Fruit fly (Drosophila melanogaster) whole organism, embryonic: ENCODE results near the gene CG18661.

Source experiments
- ATbp ChIP-seq: fragments of 200-800 bp; sonication (Bioruptor generic); optimal IDR thresholded peaks from 2 replicates; lab custom pipeline; 2017; ENCODE audit warnings: missing biosample characterization, mild to moderate bottlenecking, missing genetic modification characterization, missing genetic modification reagents
- C15 ChIP-seq: fragments of 200-800 bp; sonication (Bioruptor generic); IDR thresholded peaks from 3 replicates; pipeline ENCODE4 v1.3.6; 2022; ENCODE audit warnings: missing biosample characterization, missing genetic modification characterization
- CG12744 ChIP-seq: fragments of 200-800 bp; sonication (Bioruptor generic); optimal IDR thresholded peaks from 2 replicates; lab custom pipeline; 2016; ENCODE audit warnings: missing biosample characterization, missing genetic modification characterization
- CG12942 ChIP-seq: fragments of 200-800 bp; sonication (Bioruptor generic); optimal IDR thresholded peaks from 3 replicates; lab custom pipeline; 2016; ENCODE audit warnings: missing biosample characterization, missing genetic modification characterization
- CG14441 ChIP-seq: fragments of 200-800 bp; sonication (Bioruptor generic); IDR thresholded peaks from 2 replicates; pipeline ENCODE4 v1.3.6; 2022; ENCODE audit warnings: missing biosample characterization, missing genetic modification characterization
- CG1602 ChIP-seq: fragments of 200-800 bp; sonication (Bioruptor generic); optimal IDR thresholded peaks from 3 replicates; lab custom pipeline; 2016; ENCODE audit warnings: missing biosample characterization, missing genetic modification characterization
- CG1603 ChIP-seq: fragments of 200-800 bp; sonication (Bioruptor generic); optimal IDR thresholded peaks from 2 replicates; lab custom pipeline; 2019; ENCODE audit warnings: missing biosample characterization, mild to moderate bottlenecking, missing genetic modification characterization, moderate library complexity
- CG18476 ChIP-seq: fragments of 200-800 bp; sonication (Bioruptor generic); optimal IDR thresholded peaks from 2 replicates; lab custom pipeline; 2016; ENCODE audit warnings: missing biosample characterization, mild to moderate bottlenecking, missing genetic modification characterization
- CG18599 ChIP-seq: fragments of 200-800 bp; sonication (Bioruptor generic); optimal IDR thresholded peaks from 3 replicates; lab custom pipeline; 2017; ENCODE audit warnings: missing biosample characterization, missing genetic modification characterization, mild to moderate bottlenecking, moderate library complexity, missing genetic modification reagents
- CG2199 ChIP-seq: fragments of 200-800 bp; sonication (Bioruptor generic); IDR thresholded peaks from 3 replicates; pipeline ENCODE4 v1.3.6; 2022; ENCODE audit warnings: missing biosample characterization, missing genetic modification characterization
- CG2712 ChIP-seq: fragments of 200-800 bp; optimal IDR thresholded peaks from 3 replicates; lab custom pipeline; 2019; ENCODE audit warnings: missing biosample characterization, mild to moderate bottlenecking, missing genetic modification characterization, moderate library complexity
- CG30403 ChIP-seq: fragments of 200-800 bp; sonication (Bioruptor generic); optimal IDR thresholded peaks from 3 replicates; lab custom pipeline; 2016; ENCODE audit warnings: missing biosample characterization, missing genetic modification characterization
- CG4282 ChIP-seq: fragments of 200-800 bp; sonication (Bioruptor generic); optimal IDR thresholded peaks from 2 replicates; lab custom pipeline; 2016; ENCODE audit warnings: missing biosample characterization, missing genetic modification characterization
- CG4424 ChIP-seq: fragments of 200-800 bp; sonication (Bioruptor generic); optimal IDR thresholded peaks from 3 replicates; lab custom pipeline; 2016; ENCODE audit warnings: missing biosample characterization, missing genetic modification characterization
- CG4730 ChIP-seq: fragments of 200-800 bp; sonication (Bioruptor generic); IDR thresholded peaks from 2 replicates; pipeline ENCODE4 v1.3.6; 2022; ENCODE audit warnings: missing biosample characterization, missing genetic modification characterization
- CG6683 ChIP-seq: fragments of 200-800 bp; sonication (Bioruptor generic); optimal IDR thresholded peaks from 2 replicates; lab custom pipeline; 2017; ENCODE audit warnings: missing biosample characterization, mild to moderate bottlenecking, missing genetic modification characterization, missing genetic modification reagents
- CG7786 ChIP-seq: fragments of 200-800 bp; sonication (Bioruptor generic); optimal IDR thresholded peaks from 2 replicates; lab custom pipeline; 2016; ENCODE audit warnings: missing biosample characterization, missing genetic modification characterization
- CG8478 ChIP-seq: fragments of >200 bp; optimal IDR thresholded peaks from 2 replicates; lab custom pipeline; 2018
- CG8924 ChIP-seq: fragments of 200-800 bp; optimal IDR thresholded peaks from 3 replicates; lab custom pipeline; 2019; ENCODE audit warnings: missing biosample characterization, mild to moderate bottlenecking, missing genetic modification characterization, moderate library complexity
- CG9609 ChIP-seq: fragments of 200-800 bp; sonication (Bioruptor generic); optimal IDR thresholded peaks from 3 replicates; lab custom pipeline; 2016; ENCODE audit warnings: missing biosample characterization, missing genetic modification characterization
- CG9797 ChIP-seq: fragments of 200-800 bp; sonication (Bioruptor generic); optimal IDR thresholded peaks from 3 replicates; lab custom pipeline; 2018; ENCODE audit warnings: missing biosample characterization, mild to moderate bottlenecking, missing genetic modification characterization
- CG9876 ChIP-seq: fragments of 200-800 bp; sonication (Bioruptor generic); optimal IDR thresholded peaks from 2 replicates; lab custom pipeline; 2016; ENCODE audit warnings: missing biosample characterization, missing genetic modification characterization
- Dip3 ChIP-seq: fragments of 200-800 bp; sonication (Bioruptor generic); optimal IDR thresholded peaks from 3 replicates; lab custom pipeline; 2016; ENCODE audit warnings: missing biosample characterization, missing genetic modification characterization
- Fer2 ChIP-seq: fragments of 200-800 bp; sonication (Bioruptor generic); optimal IDR thresholded peaks from 2 replicates; lab custom pipeline; 2018; ENCODE audit warnings: missing biosample characterization, mild to moderate bottlenecking, missing genetic modification characterization, moderate library complexity
- HHEX ChIP-seq: fragments of 200-800 bp; sonication (Bioruptor generic); optimal IDR thresholded peaks from 3 replicates; lab custom pipeline; 2017; ENCODE audit warnings: missing biosample characterization, mild to moderate bottlenecking, missing genetic modification characterization, missing genetic modification reagents
- Hey ChIP-seq: fragments of 200-800 bp; sonication (Bioruptor generic); optimal IDR thresholded peaks from 3 replicates; lab custom pipeline; 2018; ENCODE audit warnings: missing biosample characterization, mild to moderate bottlenecking, missing genetic modification characterization
- Hr39 ChIP-seq: fragments of >200 bp; optimal IDR thresholded peaks from 2 replicates; lab custom pipeline; 2017
- MTF-1 ChIP-seq: fragments of 200-800 bp; sonication (Bioruptor generic); optimal IDR thresholded peaks from 2 replicates; lab custom pipeline; 2018; ENCODE audit warnings: missing biosample characterization, mild to moderate bottlenecking, missing genetic modification characterization, borderline replicate concordance
- NC2α ChIP-seq: fragments of 200-800 bp; sonication (Bioruptor generic); optimal IDR thresholded peaks from 2 replicates; lab custom pipeline; 2016; ENCODE audit warnings: missing biosample characterization, missing genetic modification characterization
- Nf-YB ChIP-seq: fragments of 200-800 bp; sonication (Bioruptor generic); optimal IDR thresholded peaks from 3 replicates; lab custom pipeline; 2019; ENCODE audit warnings: missing biosample characterization, mild to moderate bottlenecking, missing genetic modification characterization, moderate library complexity
- cato ChIP-seq: fragments of 200-800 bp; sonication (Bioruptor generic); optimal IDR thresholded peaks from 2 replicates; lab custom pipeline; 2016; ENCODE audit warnings: missing biosample characterization, missing genetic modification characterization, borderline replicate concordance
- chm ChIP-seq: fragments of 200-800 bp; sonication (Bioruptor generic); IDR thresholded peaks from 2 replicates; pipeline ENCODE4 v1.3.6; 2022; ENCODE audit warnings: missing biosample characterization, missing genetic modification characterization
- crc ChIP-seq: fragments of 200-800 bp; sonication (Bioruptor generic); optimal IDR thresholded peaks from 2 replicates; lab custom pipeline; 2016; ENCODE audit warnings: missing biosample characterization, missing genetic modification characterization
- dan ChIP-seq: fragments of 200-800 bp; sonication (Bioruptor generic); IDR thresholded peaks from 2 replicates; pipeline ENCODE4 v1.3.6; 2022; ENCODE audit warnings: missing biosample characterization, missing genetic modification characterization
- dimm ChIP-seq: fragments of 200-800 bp; sonication (Bioruptor generic); IDR thresholded peaks from 2 replicates; pipeline ENCODE4 v1.3.6; 2022; ENCODE audit warnings: missing biosample characterization, missing genetic modification characterization
- fd3F ChIP-seq: fragments of 200-800 bp; sonication (Bioruptor generic); optimal IDR thresholded peaks from 2 replicates; lab custom pipeline; 2018; ENCODE audit warnings: missing biosample characterization, mild to moderate bottlenecking, missing genetic modification characterization, moderate library complexity
- gcm ChIP-seq: fragments of 200-800 bp; sonication (Bioruptor generic); optimal IDR thresholded peaks from 2 replicates; lab custom pipeline; 2019; ENCODE audit warnings: missing biosample characterization, mild to moderate bottlenecking, missing genetic modification characterization, moderate library complexity
- gcm2 ChIP-seq: fragments of 200-800 bp; sonication (Bioruptor generic); optimal IDR thresholded peaks from 2 replicates; lab custom pipeline; 2016; ENCODE audit warnings: missing biosample characterization, missing genetic modification characterization
- gfzf ChIP-seq: fragments of 200-800 bp; sonication (Bioruptor generic); optimal IDR thresholded peaks from 2 replicates; lab custom pipeline; 2016; ENCODE audit warnings: missing biosample characterization, mild to moderate bottlenecking, missing genetic modification characterization, moderate library complexity
- insv ChIP-seq, 2 experiments: fragments of 200-800 bp; sonication (Bioruptor generic); optimal IDR thresholded peaks; 3 replicates each; lab custom pipeline; 2016 to 2018; ENCODE audit warnings: missing biosample characterization in 2 of 2, missing genetic modification characterization in 2 of 2
- lmd ChIP-seq: fragments of 200-800 bp; sonication (Bioruptor generic); IDR thresholded peaks from 2 replicates; pipeline ENCODE4 v1.3.6; 2022; ENCODE audit warnings: missing biosample characterization, missing genetic modification characterization
- maf-S ChIP-seq: fragments of 200-800 bp; sonication (Bioruptor generic); optimal IDR thresholded peaks from 2 replicates; lab custom pipeline; 2016; ENCODE audit warnings: missing biosample characterization, missing genetic modification characterization
- nerfin-1 ChIP-seq: fragments of 200-800 bp; sonication (Bioruptor generic); optimal IDR thresholded peaks from 3 replicates; lab custom pipeline; 2019; ENCODE audit warnings: missing biosample characterization, mild to moderate bottlenecking, missing genetic modification characterization, moderate library complexity
- org-1 ChIP-seq: fragments of 200-800 bp; sonication (Bioruptor generic); optimal IDR thresholded peaks from 2 replicates; lab custom pipeline; 2017; ENCODE audit warnings: missing biosample characterization, missing genetic modification characterization
- tna ChIP-seq: fragments of 200-800 bp; sonication (Bioruptor generic); IDR thresholded peaks from 2 replicates; pipeline ENCODE4 v1.3.6; 2022; ENCODE audit warnings: missing biosample characterization, missing genetic modification characterization; ENCODE audit not compliant: partially characterized antibody
- ttk ChIP-seq: fragments of 200-800 bp; sonication (Bioruptor generic); IDR thresholded peaks from 2 replicates; pipeline ENCODE4 v2.1.2; 2022; ENCODE audit warnings: missing biosample characterization, missing genetic modification characterization
- twi ChIP-seq: fragments of 200-800 bp; optimal IDR thresholded peaks from 2 replicates; lab custom pipeline; 2019; ENCODE audit warnings: missing biosample characterization, mild to moderate bottlenecking, missing genetic modification characterization, moderate library complexity
- tx ChIP-seq: fragments of 200-800 bp; sonication (Bioruptor generic); optimal IDR thresholded peaks from 2 replicates; lab custom pipeline; 2016; ENCODE audit warnings: missing biosample characterization, missing genetic modification characterization
- vfl ChIP-seq: fragments of 200-800 bp; sonication (Bioruptor generic); optimal IDR thresholded peaks from 2 replicates; lab custom pipeline; 2016; ENCODE audit warnings: missing biosample characterization, missing genetic modification characterization
- z ChIP-seq: fragments of 200-800 bp; sonication (Bioruptor generic); IDR thresholded peaks from 3 replicates; pipeline ENCODE4 v1.3.6; 2022; ENCODE audit warnings: missing biosample characterization, missing genetic modification characterization

Gene CG18661

dm6 chr2L:8951184-8951934 lies 46.0 kb upstream of the CG18661 start, which contains the start of gene C1GalTA (continued):
- TF ChIP-seq CG14441 (peak; percentile 88), gfzf (GFP tag; lab: Kevin White, UChicago) (no peak), cato (GFP tag; lab: Kevin White, UChicago) (peak; percentile 91), Dip3 (GFP tag; lab: Kevin White, UChicago) (peak; percentile 50), ATbp (GFP tag; lab: Kevin White, UChicago) (peak; percentile 96), MTF-1 (peak; percentile 85), NC2α (no peak), dimm (GFP tag; lab: Robert Waterston, UW) (peak; percentile 77), Hey (peak; percentile 77), z (GFP tag; lab: Robert Waterston, UW) (no peak), vfl (GFP tag; lab: Kevin White, UChicago) (peak; percentile 70), CG8478 (lab: Kevin White, UChicago) (no peak), tna (GFP tag; lab: Robert Waterston, UW) (no peak), Nf-YB (peak; percentile 92), nerfin-1 (tag; lab: Kevin White, UChicago) (peak; percentile 98), lmd (GFP tag; lab: Robert Waterston, UW) (peak; percentile 97), Fer2 (tag; lab: Kevin White, UChicago) (peak; percentile 95), CG2712 (tag; lab: Kevin White, UChicago) (peak; percentile 100), ttk (GFP tag; lab: Robert Waterston, UW) (peak; percentile 96), insv (GFP tag; optimal IDR thresholded peaks at IDR 0.05; lab: Kevin White, UChicago) (peak in 1 of 2 experiments; percentile 69), twi (peak; percentile 98), HHEX (GFP tag; lab: Kevin White, UChicago) (peak; percentile 97), CG8924 (tag; lab: Kevin White, UChicago) (peak; percentile 100), chm (GFP tag; lab: Robert Waterston, UW) (peak; percentile 92), CG12744 (no peak), gcm (GFP tag; lab: Kevin White, UChicago) (peak; percentile 99), tx (peak; percentile 6), CG7786 (GFP tag; lab: Kevin White, UChicago) (peak; percentile 37), crc (GFP tag; lab: Kevin White, UChicago) (no peak), org-1 (GFP tag; lab: Kevin White, UChicago) (peak; percentile 95), CG2199 (GFP tag; lab: Robert Waterston, UW) (peak; percentile 57; the same call in 1 of the 3 replicates), CG9876 (GFP tag; lab: Kevin White, UChicago) (no peak), dan (no peak), CG12942 (GFP tag; lab: Kevin White, UChicago) (peak; percentile 92), CG6683 (GFP tag; lab: Kevin White, UChicago) (peak; percentile 98), CG9797 (GFP tag; lab: Kevin White, UChicago) (peak; percentile 44), Hr39 (lab: Kevin White, UChicago) (no peak), fd3F (GFP tag; lab: Kevin White, UChicago) (peak; percentile 97), CG18476 (peak; percentile 87), CG4424 (GFP tag; lab: Kevin White, UChicago) (peak; percentile 96), CG4730 (GFP tag; lab: Robert Waterston, UW) (peak; percentile 93), CG4282 (GFP tag; lab: Kevin White, UChicago) (no peak), C15 (GFP tag; lab: Robert Waterston, UW) (peak; percentile 83; the same call in 2 of the 3 replicates), CG18599 (GFP tag; lab: Kevin White, UChicago) (peak; percentile 99), CG30403 (peak; percentile 97), CG1603 (tag; lab: Kevin White, UChicago) (peak; percentile 6), CG1602 (GFP tag; lab: Kevin White, UChicago) (peak; percentile 96), maf-S (GFP tag; lab: Kevin White, UChicago) (peak; percentile 21), gcm2 (GFP tag; lab: Kevin White, UChicago) (peak; percentile 16), CG9609 (GFP tag; lab: Kevin White, UChicago) (peak; percentile 52)
